Fruit fly (Drosophila melanogaster) whole organism, embryonic: Measurements from ENCODE around the gene CG34057.

Experiments
- Bgb ChIP-seq: fragments of 200-800 bp; sonication (Bioruptor generic); IDR thresholded peaks from 2 replicates; pipeline ENCODE4 v1.3.6; 2022; ENCODE audit warnings: missing biosample characterization, missing genetic modification characterization; ENCODE audit not compliant: partially characterized antibody
- CG10267 ChIP-seq: fragments of 200-800 bp; sonication (Bioruptor generic); optimal IDR thresholded peaks from 2 replicates; lab custom pipeline; 2018; ENCODE audit warnings: missing biosample characterization, mild to moderate bottlenecking, missing genetic modification characterization, moderate library complexity
- CG10543 ChIP-seq: fragments of 200-800 bp; sonication (Bioruptor generic); optimal IDR thresholded peaks from 3 replicates; lab custom pipeline; 2017; ENCODE audit warnings: missing biosample characterization, mild to moderate bottlenecking, missing genetic modification characterization, moderate library complexity
- CG10979 ChIP-seq: fragments of 200-800 bp; sonication (Bioruptor generic); optimal IDR thresholded peaks from 2 replicates; lab custom pipeline; 2018; ENCODE audit warnings: missing biosample characterization, mild to moderate bottlenecking, missing genetic modification characterization, moderate library complexity
- CG11085 ChIP-seq: fragments of 200-800 bp; sonication (Bioruptor generic); IDR thresholded peaks from 2 replicates; pipeline ENCODE4 v1.3.6; 2022; ENCODE audit warnings: missing biosample characterization, missing genetic modification characterization
- CG1233 ChIP-seq: fragments of 200-800 bp; sonication (Bioruptor generic); optimal IDR thresholded peaks from 4 replicates; lab custom pipeline; 2018; ENCODE audit warnings: missing biosample characterization, mild to moderate bottlenecking, missing genetic modification characterization
- CG12391 ChIP-seq: fragments of 200-800 bp; sonication (Bioruptor generic); optimal IDR thresholded peaks from 3 replicates; lab custom pipeline; 2018; ENCODE audit warnings: missing biosample characterization, mild to moderate bottlenecking, missing genetic modification characterization, moderate library complexity
- CG12744 ChIP-seq: fragments of 200-800 bp; sonication (Bioruptor generic); optimal IDR thresholded peaks from 2 replicates; lab custom pipeline; 2016; ENCODE audit warnings: missing biosample characterization, missing genetic modification characterization
- CG14710 ChIP-seq: fragments of 200-800 bp; sonication (Bioruptor generic); optimal IDR thresholded peaks from 3 replicates; lab custom pipeline; 2019; ENCODE audit warnings: missing biosample characterization, mild to moderate bottlenecking, missing genetic modification characterization, moderate library complexity
- CG14860 ChIP-seq: fragments of 200-800 bp; sonication (Bioruptor generic); IDR thresholded peaks from 3 replicates; pipeline ENCODE4 v1.3.6; 2022; ENCODE audit warnings: missing biosample characterization, missing genetic modification characterization; ENCODE audit not compliant: partially characterized antibody
- CG15601 ChIP-seq: fragments of 200-800 bp; sonication (Bioruptor generic); optimal IDR thresholded peaks from 3 replicates; lab custom pipeline; 2019; ENCODE audit warnings: missing biosample characterization, mild to moderate bottlenecking, missing genetic modification characterization, moderate library complexity
- CG17385 ChIP-seq: fragments of 200-800 bp; sonication (Bioruptor generic); optimal IDR thresholded peaks from 3 replicates; lab custom pipeline; 2018; ENCODE audit warnings: missing biosample characterization, mild to moderate bottlenecking, missing genetic modification characterization
- CG17912 ChIP-seq: fragments of 200-800 bp; sonication (Bioruptor generic); optimal IDR thresholded peaks from 2 replicates; lab custom pipeline; 2018; ENCODE audit warnings: missing biosample characterization, mild to moderate bottlenecking, missing genetic modification characterization
- CG1832 ChIP-seq: fragments of 200-800 bp; sonication (Bioruptor generic); optimal IDR thresholded peaks from 2 replicates; lab custom pipeline; 2017; ENCODE audit warnings: missing biosample characterization, mild to moderate bottlenecking, missing genetic modification characterization, inconsistent platforms
- CG3847 ChIP-seq: fragments of 200-800 bp; sonication (Bioruptor generic); IDR thresholded peaks from 2 replicates; pipeline ENCODE4 v1.3.6; 2022; ENCODE audit warnings: missing biosample characterization, missing genetic modification characterization
- CG4820 ChIP-seq: fragments of 200-800 bp; sonication (Bioruptor generic); optimal IDR thresholded peaks from 3 replicates; lab custom pipeline; 2016; ENCODE audit warnings: missing biosample characterization, missing genetic modification characterization
- CG6175 ChIP-seq: fragments of 200-800 bp; sonication (Bioruptor generic); IDR thresholded peaks from 3 replicates; pipeline ENCODE4 v1.3.6; 2022; ENCODE audit warnings: missing biosample characterization, missing genetic modification characterization
- CG8359 ChIP-seq: fragments of 200-800 bp; sonication (Bioruptor generic); optimal IDR thresholded peaks from 2 replicates; lab custom pipeline; 2017; ENCODE audit warnings: missing biosample characterization, mild to moderate bottlenecking, missing genetic modification characterization, borderline replicate concordance
- CG8924 ChIP-seq: fragments of 200-800 bp; optimal IDR thresholded peaks from 3 replicates; lab custom pipeline; 2019; ENCODE audit warnings: missing biosample characterization, mild to moderate bottlenecking, missing genetic modification characterization, moderate library complexity
- CTCF ChIP-seq: fragments of 200-800 bp; sonication (Bioruptor generic); optimal IDR thresholded peaks from 2 replicates; lab custom pipeline; 2017; ENCODE audit warnings: missing biosample characterization, mild to moderate bottlenecking, missing genetic modification characterization, moderate library complexity
- Chrac-16 ChIP-seq: fragments of 200-800 bp; sonication (Bioruptor generic); optimal IDR thresholded peaks from 3 replicates; lab custom pipeline; 2016; ENCODE audit warnings: missing biosample characterization, missing genetic modification characterization
- CrebB ChIP-seq: fragments of 200-800 bp; sonication (Bioruptor generic); optimal IDR thresholded peaks from 3 replicates; lab custom pipeline; 2018; ENCODE audit warnings: missing biosample characterization, mild to moderate bottlenecking, missing genetic modification characterization
- Dref ChIP-seq: fragments of 200-800 bp; sonication (Bioruptor generic); IDR thresholded peaks from 2 replicates; pipeline ENCODE4 v1.3.6; 2022; ENCODE audit warnings: missing biosample characterization, missing genetic modification characterization
- E2f1 ChIP-seq: fragments of 200-800 bp; sonication (Bioruptor generic); IDR thresholded peaks from 2 replicates; pipeline ENCODE4 v1.3.6; 2022; ENCODE audit warnings: missing biosample characterization, missing genetic modification characterization
- MBD-R2 ChIP-seq: fragments of 200-800 bp; sonication (Bioruptor generic); IDR thresholded peaks from 2 replicates; pipeline ENCODE4 v1.3.6; 2022; ENCODE audit warnings: missing biosample characterization, missing genetic modification characterization
- Nf-YA ChIP-seq: fragments of 200-800 bp; sonication (Bioruptor generic); IDR thresholded peaks from 2 replicates; pipeline ENCODE4 v1.3.6; 2022; ENCODE audit warnings: missing biosample characterization, missing genetic modification characterization
- Nf-YC ChIP-seq: fragments of 200-800 bp; optimal IDR thresholded peaks from 3 replicates; lab custom pipeline; 2019; ENCODE audit warnings: missing biosample characterization, mild to moderate bottlenecking, missing genetic modification characterization, moderate library complexity
- Oli ChIP-seq: fragments of 200-800 bp; sonication (Bioruptor generic); optimal IDR thresholded peaks from 2 replicates; lab custom pipeline; 2018; ENCODE audit warnings: missing biosample characterization, mild to moderate bottlenecking, missing genetic modification characterization, moderate library complexity
- Sry-β ChIP-seq: fragments of 200-800 bp; sonication (Bioruptor generic); optimal IDR thresholded peaks from 2 replicates; lab custom pipeline; 2018; ENCODE audit warnings: missing biosample characterization, mild to moderate bottlenecking, missing genetic modification characterization, moderate library complexity
- Tbp ChIP-seq: fragments of >200 bp; optimal IDR thresholded peaks from 2 replicates; lab custom pipeline; 2018; ENCODE audit warnings: missing biosample characterization, missing genetic modification characterization
- Xbp1 ChIP-seq: fragments of 200-800 bp; sonication (Bioruptor generic); optimal IDR thresholded peaks from 3 replicates; lab custom pipeline; 2016; ENCODE audit warnings: missing biosample characterization, mild to moderate bottlenecking, missing genetic modification characterization
- al ChIP-seq: fragments of 200-800 bp; sonication (Bioruptor generic); IDR thresholded peaks from 2 replicates; pipeline ENCODE4 v1.3.6; 2022; ENCODE audit warnings: missing biosample characterization, missing genetic modification characterization
- bcd ChIP-seq: fragments of 200-800 bp; sonication (Bioruptor generic); optimal IDR thresholded peaks from 2 replicates; lab custom pipeline; 2017; ENCODE audit warnings: missing biosample characterization, mild to moderate bottlenecking, missing genetic modification characterization
- bsh ChIP-seq, 2 experiments: fragments of 200-800 bp; sonication (Bioruptor generic); optimal IDR thresholded peaks; 2 replicates each; lab custom pipeline; 2017 to 2018; ENCODE audit warnings: mild to moderate bottlenecking in 2 of 2, missing biosample characterization in 2 of 2, missing genetic modification characterization in 2 of 2, moderate library complexity in 1 of 2
- cg ChIP-seq: fragments of 200-800 bp; sonication (Bioruptor generic); optimal IDR thresholded peaks from 3 replicates; lab custom pipeline; 2019; ENCODE audit warnings: missing biosample characterization, mild to moderate bottlenecking, missing genetic modification characterization, moderate library complexity
- da ChIP-seq: fragments of 200-800 bp; sonication (Bioruptor generic); optimal IDR thresholded peaks from 2 replicates; lab custom pipeline; 2016; ENCODE audit warnings: missing biosample characterization, missing genetic modification characterization
- hkb ChIP-seq, 2 experiments: fragments of 200-800 bp in 1 of 2; fragments of >200 bp in 1 of 2; sonication (Bioruptor generic) in 1 of 2; IDR thresholded peaks in 1 of 2; optimal IDR thresholded peaks in 1 of 2; 2 replicates each; pipeline versions ENCODE4 v1.3.6 to Lab custom; 2017 to 2022; ENCODE audit warnings: missing biosample characterization in 1 of 2, missing genetic modification characterization in 1 of 2
- insv ChIP-seq, 2 experiments: fragments of 200-800 bp; sonication (Bioruptor generic); optimal IDR thresholded peaks; 3 replicates each; lab custom pipeline; 2016 to 2018; ENCODE audit warnings: missing biosample characterization in 2 of 2, missing genetic modification characterization in 2 of 2
- ken ChIP-seq: fragments of 200-800 bp; sonication (Bioruptor generic); IDR thresholded peaks from 3 replicates; pipeline ENCODE4 v1.3.6; 2022; ENCODE audit warnings: missing biosample characterization, missing genetic modification characterization
- nerfin-2 ChIP-seq: fragments of 200-800 bp; sonication (Bioruptor generic); IDR thresholded peaks from 2 replicates; pipeline ENCODE4 v1.3.6; 2022; ENCODE audit warnings: missing biosample characterization, missing genetic modification characterization; ENCODE audit not compliant: partially characterized antibody
- pb ChIP-seq: fragments of 200-800 bp; sonication (Bioruptor generic); optimal IDR thresholded peaks from 3 replicates; lab custom pipeline; 2016; ENCODE audit warnings: missing biosample characterization, missing genetic modification characterization
- pum ChIP-seq: fragments of 200-800 bp; sonication (Bioruptor generic); optimal IDR thresholded peaks from 2 replicates; lab custom pipeline; 2016; ENCODE audit warnings: missing biosample characterization, missing genetic modification characterization
- ranshi ChIP-seq: fragments of 200-800 bp; sonication (Bioruptor generic); IDR thresholded peaks from 2 replicates; pipeline ENCODE4 v1.3.6; 2022; ENCODE audit warnings: missing biosample characterization, missing genetic modification characterization
- shn ChIP-seq: fragments of 200-800 bp; sonication (Bioruptor generic); optimal IDR thresholded peaks from 3 replicates; lab custom pipeline; 2016; ENCODE audit warnings: missing biosample characterization, missing genetic modification characterization
- sna ChIP-seq: fragments of 200-800 bp; sonication (Bioruptor generic); IDR thresholded peaks from 2 replicates; pipeline ENCODE4 v1.3.6; 2022; ENCODE audit warnings: missing biosample characterization, missing genetic modification characterization; ENCODE audit not compliant: partially characterized antibody
- trem ChIP-seq: fragments of 200-800 bp; optimal IDR thresholded peaks from 3 replicates; lab custom pipeline; 2019; ENCODE audit warnings: missing biosample characterization, mild to moderate bottlenecking, missing genetic modification characterization, moderate library complexity
- unc-4 ChIP-seq: fragments of 200-800 bp; sonication (Bioruptor generic); IDR thresholded peaks from 2 replicates; pipeline ENCODE4 v1.3.6; 2022; ENCODE audit warnings: missing biosample characterization, missing genetic modification characterization; ENCODE audit not compliant: partially characterized antibody
- vnd ChIP-seq: fragments of 200-800 bp; sonication (Bioruptor generic); IDR thresholded peaks from 3 replicates; pipeline ENCODE4 v1.3.6; 2022; ENCODE audit warnings: missing biosample characterization, missing genetic modification characterization; ENCODE audit not compliant: partially characterized antibody
- zfh1 ChIP-seq: fragments of 200-800 bp; sonication (Bioruptor generic); IDR thresholded peaks from 3 replicates; pipeline ENCODE4 v1.3.6; 2022; ENCODE audit warnings: missing biosample characterization, missing genetic modification characterization

The CG34057 gene

DNA sequence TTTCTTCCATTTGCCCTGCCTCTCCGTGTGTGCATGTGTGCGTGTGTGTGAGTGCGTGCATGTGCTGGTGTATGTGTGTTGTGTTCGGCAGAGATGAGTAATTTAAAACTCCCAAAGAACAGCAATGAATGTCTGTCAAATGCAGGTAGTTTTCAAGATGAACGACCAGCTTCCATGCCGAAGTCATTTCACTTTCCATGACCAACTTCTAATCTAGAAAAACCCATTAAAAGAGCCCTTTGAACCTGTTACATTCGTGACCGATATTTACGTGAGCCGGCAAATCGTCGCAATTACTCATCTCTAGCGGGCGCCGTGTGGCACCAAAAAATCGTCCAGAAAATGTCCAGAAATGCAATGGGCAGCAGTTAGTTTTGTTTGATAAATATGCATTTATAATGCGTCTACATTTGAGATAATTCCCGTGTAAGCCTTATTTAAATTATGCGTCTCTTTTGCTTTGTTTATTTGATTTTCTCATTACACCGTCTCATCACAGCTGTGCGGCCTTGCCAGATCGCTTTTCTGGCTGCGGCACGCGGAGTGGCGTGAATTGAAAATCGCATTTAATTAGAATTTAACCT, 24.7 kb upstream of the CG34057 start (continued):
- TF ChIP-seq CG12391 (tag; lab: Kevin White, UChicago) (peak; percentile 11), E2f1 (0 out of 2 replicates have a peak, but pooled peaks have one; percentile 17), CG3847 (GFP tag; lab: Robert Waterston, UW) (peak; percentile 66), Dref (GFP tag; lab: Robert Waterston, UW) (peak; percentile 36; the same call in 1 of the 2 replicates), MBD-R2 (peak; percentile 56), CG6175 (GFP tag; lab: Robert Waterston, UW) (0 out of 3 replicates have a peak, but pooled peaks have one; percentile 45), bsh (GFP tag; optimal IDR thresholded peaks at IDR 0.05; lab: Kevin White, UChicago) (peak in 1 of 2 experiments; percentile 38), sna (peak; percentile 72), CG14710 (tag; lab: Kevin White, UChicago) (peak; percentile 45), CG1233 (GFP tag; lab: Kevin White, UChicago) (no peak), Nf-YA (no peak), vnd (GFP tag; lab: Robert Waterston, UW) (peak; percentile 85), CG17385 (GFP tag; lab: Kevin White, UChicago) (peak; percentile 31), CG17912 (GFP tag; lab: Kevin White, UChicago) (peak; percentile 5), Nf-YC (tag; lab: Kevin White, UChicago) (peak; percentile 44), pum (GFP tag; lab: Kevin White, UChicago) (peak; percentile 48), shn (GFP tag; lab: Kevin White, UChicago) (peak; percentile 63), nerfin-2 (GFP tag; lab: Robert Waterston, UW) (peak; percentile 76), trem (tag; lab: Kevin White, UChicago) (peak; percentile 7), CG1832 (GFP tag; lab: Kevin White, UChicago) (no peak), al (GFP tag; lab: Robert Waterston, UW) (peak; percentile 41; the same call in 1 of the 2 replicates), Sry-β (GFP tag; lab: Kevin White, UChicago) (peak; percentile 76), CG10979 (tag; lab: Kevin White, UChicago) (peak; percentile 9), Xbp1 (GFP tag; lab: Kevin White, UChicago) (peak; percentile 47), bcd (GFP tag; lab: Kevin White, UChicago) (peak; percentile 24), ken (GFP tag; lab: Robert Waterston, UW) (peak; percentile 64), Chrac-16 (GFP tag; lab: Kevin White, UChicago) (peak; percentile 42), zfh1 (GFP tag; lab: Robert Waterston, UW) (0 out of 3 replicates have a peak, but pooled peaks have one; percentile 34), CG4820 (GFP tag; lab: Kevin White, UChicago) (peak; percentile 12), CrebB (tag; lab: Kevin White, UChicago) (no peak), CG8924 (peak; percentile 20), hkb (optimal IDR thresholded peaks at IDR 0.05; lab: Kevin White, UChicago) (peak; percentile 73), hkb (GFP tag; IDR thresholded peaks at IDR 0.05; lab: Robert Waterston, UW) (no peak), Oli (tag; lab: Kevin White, UChicago) (peak; percentile 12), unc-4 (GFP tag; lab: Robert Waterston, UW) (peak; percentile 74), CG15601 (peak; percentile 8), CG12744 (GFP tag; lab: Kevin White, UChicago) (no peak), insv (GFP tag; optimal IDR thresholded peaks at IDR 0.05; lab: Kevin White, UChicago) (peak in 1 of 2 experiments; percentile 32), CTCF (GFP tag; lab: Kevin White, UChicago) (no peak), CG8359 (GFP tag; lab: Kevin White, UChicago) (no peak), Bgb (GFP tag; lab: Robert Waterston, UW) (peak; percentile 71), pb (GFP tag; lab: Kevin White, UChicago) (no peak), ranshi (GFP tag; lab: Robert Waterston, UW) (peak; percentile 26; the same call in 1 of the 2 replicates), da (GFP tag; lab: Kevin White, UChicago) (peak; percentile 24), Tbp (GFP tag; lab: Kevin White, UChicago) (no peak), CG11085 (GFP tag; lab: Robert Waterston, UW) (no peak), CG10543 (GFP tag; lab: Kevin White, UChicago) (peak; percentile 26), CG10267 (tag; lab: Kevin White, UChicago) (peak; percentile 9), cg (GFP tag; lab: Kevin White, UChicago) (peak; percentile 91), CG14860 (GFP tag; lab: Robert Waterston, UW) (peak; percentile 80; the same call in 2 of the 3 replicates)
